Worm (Caenorhabditis elegans) whole organism, L4/young adult: ENCODE data around the gene T06C12.12.
"Not testable (repeated sequence)": the region's sequence is repeated elsewhere in the genome, so short reads cannot be mapped to it uniquely, and the experiment has no call there.

ENCODE experiments used
- W03F9.2 ChIP-seq: fragments of 150-350 bp; optimal IDR thresholded peaks from 2 replicates; lab custom pipeline; 2014; ENCODE audit warnings: missing biosample characterization, missing genetic modification characterization
- dao-5 ChIP-seq: sonication (generic microtip); optimal IDR thresholded peaks from 2 replicates; lab custom pipeline; 2016; ENCODE audit warnings: missing genotype, missing genetic modification characterization, moderate library complexity, missing compliant biosample characterization
- him-1 ChIP-seq: sonication (generic microtip); optimal IDR thresholded peaks from 2 replicates; lab custom pipeline; 2016; ENCODE audit warnings: missing genotype, missing genetic modification reagents, missing genetic modification characterization, missing compliant biosample characterization

Gene T06C12.12

DNA sequence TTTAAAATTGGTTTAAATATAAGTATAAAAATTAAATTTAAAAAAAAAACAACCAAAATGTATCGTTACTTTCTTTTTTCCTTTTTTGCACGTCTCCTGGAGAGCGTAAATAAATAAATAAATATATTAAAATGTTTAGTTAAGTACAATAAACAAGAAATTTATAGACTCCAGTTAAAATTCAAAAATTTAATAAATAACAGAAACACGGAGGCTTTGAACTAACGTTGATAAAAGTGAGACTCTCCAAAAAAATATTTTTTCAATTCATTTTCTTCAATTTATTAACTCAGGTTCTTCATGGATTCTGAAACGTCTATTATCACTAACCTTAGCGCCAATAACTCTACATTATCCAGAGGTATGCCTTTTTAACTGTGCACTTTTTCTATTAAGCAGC lies at the start of gene T06C12.12:
TSS of gene T06C12.12 (plus strand) at position 301 of the 400 bp plus-strand sequence.
- TF ChIP-seq W03F9.2 (tag; lab: Kevin White, UChicago) (no peak), dao-5 (tag; lab: Kevin White, UChicago) (no peak), him-1 (no peak)

DNA sequence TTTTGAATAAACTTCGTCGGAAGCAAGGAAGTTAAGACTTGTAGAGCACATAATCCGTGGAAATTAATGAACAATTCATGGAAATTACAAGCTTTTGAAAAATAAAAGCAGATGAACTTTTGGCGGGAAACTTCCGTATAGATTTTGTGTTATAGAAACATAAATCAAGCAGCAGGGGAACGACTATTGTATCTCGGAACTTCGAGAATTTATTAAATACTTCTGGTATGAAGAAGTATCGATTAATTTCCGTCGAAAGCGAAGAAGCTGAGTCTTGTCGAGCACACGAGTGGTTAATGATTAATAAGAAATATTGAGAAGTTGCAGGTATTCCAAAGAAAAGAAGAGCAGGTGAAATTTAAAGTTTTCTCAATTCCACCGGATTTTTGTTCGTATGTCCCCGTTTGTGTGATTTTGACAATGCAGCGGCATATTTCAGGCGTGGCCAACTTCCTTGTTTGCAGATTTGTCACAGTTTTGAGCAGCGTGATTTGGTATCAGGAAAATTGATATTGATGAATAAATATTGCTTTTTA lies 41.5 kb upstream of the T06C12.12 start, which contains the start of gene srh-147:
TSS of gene srh-147 (minus strand) at position 51 of the 536 bp plus-strand sequence.
- TF ChIP-seq him-1; W03F9.2 (tag; lab: Kevin White, UChicago); dao-5 (tag; lab: Kevin White, UChicago): not testable (repeated sequence)

ce11 chrV:15858292-15858691 lies 33.6 kb upstream of the T06C12.12 start, which contains the start of gene srh-148:
Gene srh-148, minus strand, starts transcription at chrV:15858392.
- TF ChIP-seq him-1, result no peak
- TF ChIP-seq dao-5 (tag; lab: Kevin White, UChicago), result no peak
- TF ChIP-seq W03F9.2 (tag; lab: Kevin White, UChicago), result no peak

- no peak for TF ChIP-seq dao-5 (tag; lab: Kevin White, UChicago)
- TF ChIP-seq W03F9.2 (tag; lab: Kevin White, UChicago), result no peak
- TF ChIP-seq him-1, result no peak
Measured at ce11 chrV:15862599-15862998, 29.3 kb upstream of the T06C12.12 start, which contains the start of gene srz-12. Gene srz-12, minus strand, starts transcription at chrV:15862699.

DNA sequence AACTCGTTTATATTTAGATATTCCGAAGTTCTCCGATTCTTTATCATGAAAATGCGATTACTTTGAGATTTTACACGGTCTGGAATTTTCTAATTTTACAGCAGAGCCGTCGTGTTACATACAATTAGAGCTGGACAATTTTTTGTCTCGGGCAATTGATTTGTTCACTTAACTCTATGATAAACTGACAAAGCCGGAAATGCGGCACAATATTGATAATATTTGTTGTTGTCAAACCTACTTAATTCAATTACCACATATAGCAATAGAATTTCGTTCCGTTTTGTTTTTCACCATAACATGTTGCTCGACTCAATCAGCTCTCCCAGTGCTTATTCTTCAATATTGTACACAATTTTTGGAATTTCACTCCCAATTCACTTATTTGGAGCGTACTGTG lies 28.8 kb upstream of the T06C12.12 start, which contains the start of gene srh-299:
TSS of gene srh-299 (plus strand) at position 301 of the 400 bp plus-strand sequence.
- no peak for TF ChIP-seq him-1
- no peak for TF ChIP-seq W03F9.2 (tag; lab: Kevin White, UChicago)
- no peak for TF ChIP-seq dao-5 (tag; lab: Kevin White, UChicago)

- TF ChIP-seq him-1, result no peak
- no peak for TF ChIP-seq dao-5 (tag; lab: Kevin White, UChicago)
- TF ChIP-seq W03F9.2 (tag; lab: Kevin White, UChicago), result no peak
Measured at ce11 chrV:15865839-15866238, 26.0 kb upstream of the T06C12.12 start, which contains the start of gene srh-293. Gene srh-293, plus strand, starts transcription at chrV:15866139.

DNA sequence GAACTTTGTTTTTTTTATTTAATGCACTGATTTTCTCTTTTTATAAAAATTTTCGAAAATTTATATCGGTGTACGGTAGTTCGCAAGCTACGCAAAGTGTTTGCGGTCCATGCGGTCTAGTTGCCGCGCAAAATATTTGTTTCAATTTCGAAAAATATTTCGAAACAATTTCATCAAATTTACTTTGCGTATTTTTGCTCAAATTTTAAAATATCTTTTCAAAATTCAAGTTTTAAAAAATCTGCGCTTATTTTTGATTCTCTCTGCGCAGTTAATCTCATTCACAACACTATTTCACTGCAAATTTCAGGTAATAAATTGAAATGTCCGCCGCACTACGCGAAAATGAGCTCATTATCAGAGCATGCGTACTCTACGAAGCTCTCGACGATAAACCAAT lies 24.5 kb upstream of the T06C12.12 start, which contains the start of gene fbxa-197:
TSS of gene fbxa-197 (plus strand) at position 301 of the 400 bp plus-strand sequence.
- no peak for TF ChIP-seq dao-5 (tag; lab: Kevin White, UChicago)
- no peak for TF ChIP-seq him-1
- TF ChIP-seq W03F9.2 (tag; lab: Kevin White, UChicago), result no peak

DNA sequence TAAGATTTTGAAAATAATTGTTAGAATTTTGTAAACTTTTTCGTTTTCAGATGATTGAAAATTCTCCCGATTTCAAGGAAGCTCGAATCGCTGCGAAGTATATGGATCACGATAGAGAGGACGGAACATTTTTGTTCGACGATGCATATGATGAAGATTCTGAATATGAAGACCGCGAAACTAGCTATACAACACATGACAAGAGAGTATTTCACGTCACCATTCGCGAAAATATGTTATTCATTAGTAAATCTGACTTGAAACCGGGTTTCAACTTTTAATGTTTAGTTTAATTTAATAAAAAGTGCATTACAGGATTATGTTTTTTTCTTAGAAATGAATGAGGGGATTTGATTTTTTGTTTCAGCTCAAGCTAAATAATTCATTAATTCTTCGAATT lies 21.5 kb upstream of the T06C12.12 start, which contains the start of gene str-57:
TSS of gene str-57 (plus strand) at position 301 of the 400 bp plus-strand sequence.
- TF ChIP-seq him-1 (no peak), dao-5 (tag; lab: Kevin White, UChicago) (no peak), W03F9.2 (tag; lab: Kevin White, UChicago) (no peak)

DNA sequence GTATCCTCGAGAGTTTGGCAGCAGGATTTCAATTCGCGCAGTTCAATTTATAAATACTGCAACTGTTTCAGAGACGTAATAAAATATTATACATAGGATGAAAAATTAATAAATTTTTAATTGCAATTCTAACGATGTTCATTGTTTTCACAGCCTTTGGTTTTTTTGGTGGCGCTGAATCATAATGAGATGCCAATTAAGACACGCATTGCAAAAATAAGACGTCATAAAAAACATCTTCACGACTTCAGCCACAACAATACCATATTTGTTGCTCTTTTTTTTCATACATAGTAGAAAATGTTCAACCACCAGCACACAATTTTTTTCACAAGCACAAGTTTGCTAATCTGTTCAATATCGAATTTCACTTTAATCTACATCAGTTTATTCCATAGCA lies 19.6 kb upstream of the T06C12.12 start, which contains the start of gene str-56:
TSS of gene str-56 (plus strand) at position 301 of the 400 bp plus-strand sequence.
- TF ChIP-seq him-1 (no peak), W03F9.2 (tag; lab: Kevin White, UChicago) (no peak), dao-5 (tag; lab: Kevin White, UChicago) (no peak)

ce11 chrV:15873762-15874161 lies 18.1 kb upstream of the T06C12.12 start:
- TF ChIP-seq W03F9.2 (tag; lab: Kevin White, UChicago) (peak; percentile 70), him-1 (peak; percentile 57), dao-5 (tag; lab: Kevin White, UChicago) (peak; percentile 91)

DNA sequence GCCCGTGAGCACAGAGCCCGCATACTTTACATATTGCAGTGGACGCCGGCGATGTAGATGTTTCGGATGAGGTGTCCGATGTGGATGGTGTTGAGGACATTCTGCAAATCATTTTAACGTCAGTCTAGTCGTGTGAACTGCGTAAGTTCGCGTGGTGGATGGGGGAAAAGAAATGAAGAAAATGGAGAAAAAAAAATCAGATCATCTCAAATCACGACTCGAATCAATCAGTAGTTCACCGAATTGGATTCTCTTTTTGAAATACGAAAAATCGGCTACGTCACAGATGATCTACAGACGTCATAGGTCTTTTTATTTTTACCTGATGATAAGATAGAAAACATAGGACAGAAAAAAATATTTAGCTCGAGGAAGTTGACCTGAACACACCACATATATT lies 15.6 kb upstream of the T06C12.12 start, which contains the start of gene nhr-102:
TSS of gene nhr-102 (minus strand) at position 101 of the 400 bp plus-strand sequence.
- TF ChIP-seq W03F9.2 (tag; lab: Kevin White, UChicago) (no peak), dao-5 (tag; lab: Kevin White, UChicago) (no peak), him-1 (no peak)

ce11 chrV:15879508-15879907 lies 12.4 kb upstream of the T06C12.12 start, which contains the start of gene nhr-84:
Gene nhr-84, minus strand, starts transcription at chrV:15879608.
- no peak for TF ChIP-seq W03F9.2 (tag; lab: Kevin White, UChicago)
- TF ChIP-seq dao-5 (tag; lab: Kevin White, UChicago), result no peak

- no peak for TF ChIP-seq dao-5 (tag; lab: Kevin White, UChicago)
- no peak for TF ChIP-seq W03F9.2 (tag; lab: Kevin White, UChicago)
- no peak for TF ChIP-seq him-1
Measured at ce11 chrV:15880033-15880432, 11.8 kb upstream of the T06C12.12 start.

ce11 chrV:15880705-15881104 lies 11.2 kb upstream of the T06C12.12 start:
- TF ChIP-seq dao-5 (tag; lab: Kevin White, UChicago) (no peak), him-1 (no peak), W03F9.2 (tag; lab: Kevin White, UChicago) (no peak)
